Worm (Caenorhabditis elegans): ENCODE results near the gene R02E4.1.

The R02E4.1 gene

DNA sequence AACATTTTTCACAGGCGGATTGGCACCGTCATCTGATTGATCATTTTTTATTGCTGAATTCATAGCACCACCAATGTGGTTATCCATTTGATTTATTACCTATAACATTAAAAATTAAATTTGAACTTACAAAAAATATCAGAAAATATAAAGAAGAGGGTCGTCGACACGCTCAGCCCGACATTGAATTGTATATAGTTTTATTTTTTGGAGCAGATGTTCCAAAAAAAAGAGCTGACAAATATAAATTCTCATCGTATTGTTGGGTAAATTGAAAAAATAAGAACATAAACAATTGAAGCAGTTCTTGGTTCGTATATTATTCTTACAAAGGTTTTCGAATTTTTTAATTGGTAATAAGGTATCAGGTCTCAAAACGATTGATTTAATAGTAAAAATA is at the start of gene R02E4.1:
Gene R02E4.1, minus strand, starts transcription at position 101 of the 400 bp plus-strand sequence.
- TF ChIP-seq fkh-4 (tag; optimal IDR thresholded peaks at IDR 0.05; ENCODE audit: borderline replicate concordance) (no peak), zip-4 (GFP tag; optimal IDR thresholded peaks at IDR 0.05) (no peak), nhr-90 (tag; optimal IDR thresholded peaks at IDR 0.05; ENCODE audit: poor library complexity) (no peak), nhr-19 (GFP tag; conservative IDR thresholded peaks at IDR 0.05) (no peak), C34B4.2 (tag; optimal IDR thresholded peaks at IDR 0.05) (no peak), pag-3 (tag; optimal IDR thresholded peaks at IDR 0.05; ENCODE audit: borderline replicate concordance, insufficient read depth) (no peak), grh-1 (GFP tag; IDR thresholded peaks at IDR 0.05) (no peak)

DNA sequence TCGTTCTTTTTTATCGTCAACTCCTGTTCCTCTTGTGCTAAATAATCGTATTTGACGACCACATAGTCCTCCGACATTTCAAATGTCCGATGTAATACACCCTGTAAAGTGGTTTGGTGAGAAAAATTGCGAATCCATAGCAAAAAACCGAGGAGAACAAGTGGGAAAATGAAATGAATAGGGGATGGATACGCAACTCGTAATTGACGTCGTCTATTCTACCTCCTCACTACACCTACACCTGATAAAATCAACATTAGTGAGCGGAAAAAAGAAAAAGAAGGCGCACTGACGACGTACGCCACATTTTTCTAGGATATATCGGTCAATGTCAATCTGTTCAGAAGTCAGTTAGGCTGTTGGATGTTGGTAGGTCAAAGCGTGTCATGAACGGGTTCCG is 49.0 kb upstream of the R02E4.1 start, which contains the start of gene nck-1:
Gene nck-1, minus strand, starts transcription at position 101 of the 400 bp plus-strand sequence.
- TF ChIP-seq ztf-4 (tag; optimal IDR thresholded peaks at IDR 0.05) (no peak), nhr-11 (tag; optimal IDR thresholded peaks at IDR 0.05) (no peak), egl-27 (tag; optimal IDR thresholded peaks at IDR 0.05) (no peak), pqm-1 (tag; optimal IDR thresholded peaks at IDR 0.05) (no peak), zip-4 (GFP tag; optimal IDR thresholded peaks at IDR 0.05) (no peak), blmp-1 (tag; optimal IDR thresholded peaks at IDR 0.05) (peak; percentile 28), vab-15 (tag; optimal IDR thresholded peaks at IDR 0.05) (no peak), nhr-85 (tag) (peak; percentile 53), aly-2 (tag; optimal IDR thresholded peaks at IDR 0.05) (no peak), isw-1 (GFP tag; IDR thresholded peaks at IDR 0.05) (no peak), nhr-47 (tag; optimal IDR thresholded peaks at IDR 0.05) (no peak), fkh-10 (GFP tag; optimal IDR thresholded peaks at IDR 0.05) (no peak), xbp-1 (tag; optimal IDR thresholded peaks at IDR 0.05) (no peak), zag-1 (tag; optimal IDR thresholded peaks at IDR 0.05) (no peak)

DNA sequence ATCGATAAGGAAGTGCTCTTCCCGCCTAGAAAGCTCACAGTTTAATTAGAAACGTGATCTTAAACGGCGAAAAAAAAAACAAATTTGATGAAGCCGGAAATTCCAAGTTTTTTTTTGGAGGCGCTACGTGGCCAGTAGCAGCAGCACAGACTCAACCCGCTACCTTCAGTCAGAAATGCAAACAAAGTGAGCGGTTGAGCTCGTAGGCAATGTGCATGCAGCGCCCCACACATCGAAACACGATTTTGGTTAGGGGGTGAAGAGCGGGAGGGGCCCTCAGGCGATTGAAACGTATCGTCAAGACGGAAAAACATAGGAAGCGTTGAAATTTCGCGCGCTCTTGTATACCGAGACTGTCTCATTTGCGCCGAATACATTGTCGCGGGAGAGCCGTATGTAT is 46.9 kb upstream of the R02E4.1 start:
- TF ChIP-seq ces-1 (GFP tag; optimal IDR thresholded peaks at IDR 0.05) (no peak), lin-14 (GFP tag; optimal IDR thresholded peaks at IDR 0.05) (peak; percentile 21), nhr-71 (tag; optimal IDR thresholded peaks at IDR 0.05) (peak; percentile 3), ceh-82 (tag; optimal IDR thresholded peaks at IDR 0.05) (peak in 1 of 3 experiments; percentile 9)

DNA sequence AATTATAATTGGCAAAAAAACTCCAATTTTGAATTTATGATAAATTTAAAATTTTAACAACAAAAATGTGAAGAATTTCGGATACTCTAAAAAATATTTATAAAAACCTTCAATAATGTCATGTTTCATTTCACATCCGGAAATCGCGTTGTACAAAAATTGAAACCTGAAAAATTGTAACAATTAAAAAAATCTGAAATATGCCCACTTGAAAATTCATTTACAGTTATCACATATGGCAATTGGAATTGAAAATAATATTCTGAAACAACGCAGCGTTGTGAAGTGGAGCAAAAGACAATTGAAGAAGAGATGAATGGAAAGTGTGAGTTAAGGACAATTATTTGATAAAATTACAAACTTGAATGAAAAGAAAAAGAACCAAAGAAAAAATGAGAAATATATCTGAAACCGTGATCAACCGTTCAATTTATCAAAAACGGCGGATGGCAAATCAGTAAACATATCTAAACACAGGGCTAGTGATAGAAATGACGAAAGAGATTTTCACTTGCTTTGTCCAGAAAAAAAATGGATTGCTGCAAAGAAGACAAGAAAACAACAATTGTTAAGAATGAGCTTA is 44.2 kb upstream of the R02E4.1 start:
- TF ChIP-seq mep-1 (tag; optimal IDR thresholded peaks at IDR 0.05) (no peak), elt-3 (tag; optimal IDR thresholded peaks at IDR 0.05) (no peak), nhr-71 (tag; optimal IDR thresholded peaks at IDR 0.05) (no peak), F16B12.6 (tag; optimal IDR thresholded peaks at IDR 0.05) (no peak), sptf-1 (tag; optimal IDR thresholded peaks at IDR 0.05) (no peak), fkh-10 (GFP tag; optimal IDR thresholded peaks at IDR 0.05) (no peak), fos-1 (tag; optimal IDR thresholded peaks at IDR 0.05) (no peak), ets-5 (GFP tag; IDR thresholded peaks at IDR 0.05) (no peak), nhr-76 (tag; optimal IDR thresholded peaks at IDR 0.05) (no peak), ceh-63 (GFP tag; optimal IDR thresholded peaks at IDR 0.05) (no peak), mdl-1 (tag; optimal IDR thresholded peaks at IDR 0.05) (no peak), Y116A8C.19 (tag; optimal IDR thresholded peaks at IDR 0.05; ENCODE audit: borderline replicate concordance) (no peak), tlp-1 (tag; optimal IDR thresholded peaks at IDR 0.05) (no peak), aly-2 (tag; optimal IDR thresholded peaks at IDR 0.05) (no peak), pax-3 (tag; optimal IDR thresholded peaks at IDR 0.05) (no peak), ces-1 (GFP tag; optimal IDR thresholded peaks at IDR 0.05) (no peak), efl-3 (GFP tag; optimal IDR thresholded peaks at IDR 0.05) (no peak)
